Worm (Caenorhabditis elegans) whole organism, young adult: Measurements from ENCODE around the gene gbas-1.

ENCODE experiments used
- F57A8.1 ChIP-seq: fragments of 200-800 bp; sonication (Bioruptor generic); optimal IDR thresholded peaks from 2 replicates; lab custom pipeline; 2018; ENCODE audit warnings: mild to moderate bottlenecking, missing genetic modification characterization, moderate library complexity, missing compliant biosample characterization
- snpc-4 ChIP-seq, 5 experiments: fragments of 150-350 bp in 1 of 5; sonication (generic microtip) in 4 of 5; optimal IDR thresholded peaks; 2 replicates each; lab custom pipeline; 2014 to 2018; ENCODE audit warnings: missing genetic modification characterization in 5 of 5, missing biosample characterization in 3 of 5, antibody characterized with exemption in 2 of 5, mild to moderate bottlenecking in 2 of 5, missing compliant biosample characterization in 2 of 5, missing genotype in 2 of 5, moderate library complexity in 2 of 5, missing genetic modification reagents in 1 of 5

DNA sequence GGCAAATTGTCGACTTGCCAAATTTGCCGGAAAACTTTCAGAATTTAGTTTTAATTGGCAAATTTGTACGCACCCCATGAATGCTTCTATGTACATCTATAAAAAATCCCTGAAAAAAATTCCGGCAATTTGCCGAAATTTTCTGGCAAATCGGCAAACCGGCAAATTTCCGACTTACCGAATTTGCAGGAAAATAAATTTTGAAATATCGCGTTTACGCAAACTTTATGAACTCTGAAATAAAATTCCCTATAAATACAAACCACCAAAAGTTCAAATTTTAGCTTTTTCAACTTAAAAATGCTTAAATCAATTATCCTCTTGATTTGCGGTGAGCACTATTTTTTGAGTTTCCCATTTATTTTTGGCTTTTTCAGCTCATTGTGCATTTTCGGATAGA is 24.6 kb upstream of the gbas-1 start, which contains the start of gene F53G2.3:
- no peak for TF ChIP-seq F57A8.1 (GFP tag; lab: Kevin White, UChicago)
- no peak for TF ChIP-seq snpc-4 (GFP tag; optimal IDR thresholded peaks at IDR 0.05; lab: Kevin White, UChicago)
- no peak for TF ChIP-seq snpc-4 (tag; optimal IDR thresholded peaks at IDR 0.05; lab: Kevin White, UChicago)
